Fruit fly (Drosophila melanogaster) whole organism, embryonic: ENCODE results near the gene CG43407.
A peak's percentile ranks its signal among the peaks of the same experiment; 100 is the strongest.

Source experiments
- Antp ChIP-seq: fragments of 200-800 bp; sonication (Bioruptor generic); optimal IDR thresholded peaks from 3 replicates; lab custom pipeline; 2016; ENCODE audit warnings: missing biosample characterization, missing genetic modification characterization
- Atf-2 ChIP-seq: fragments of 200-800 bp; sonication (Bioruptor generic); optimal IDR thresholded peaks from 2 replicates; lab custom pipeline; 2016; ENCODE audit warnings: missing biosample characterization, missing genetic modification characterization
- Awh ChIP-seq: fragments of 200-800 bp; sonication (Bioruptor generic); IDR thresholded peaks from 2 replicates; pipeline ENCODE4, ENCODE4 v1.3.6; 2022; ENCODE audit warnings: missing biosample characterization, missing genetic modification characterization
- BtbVII ChIP-seq: fragments of 200-800 bp; sonication (Bioruptor generic); optimal IDR thresholded peaks from 3 replicates; lab custom pipeline; 2017; ENCODE audit warnings: missing biosample characterization, mild to moderate bottlenecking, missing genetic modification characterization
- CG11696 ChIP-seq: fragments of 200-800 bp; sonication (Bioruptor generic); IDR thresholded peaks from 2 replicates; pipeline ENCODE4 v1.3.6; 2022; ENCODE audit warnings: missing biosample characterization, missing genetic modification characterization
- CG14014 ChIP-seq: fragments of 200-800 bp; sonication (Bioruptor generic); IDR thresholded peaks from 2 replicates; pipeline ENCODE4 v1.3.6; 2022; ENCODE audit warnings: missing biosample characterization, missing genetic modification characterization
- CG1602 ChIP-seq: fragments of 200-800 bp; sonication (Bioruptor generic); optimal IDR thresholded peaks from 3 replicates; lab custom pipeline; 2016; ENCODE audit warnings: missing biosample characterization, missing genetic modification characterization
- CG1647 ChIP-seq: fragments of 200-800 bp; sonication (Bioruptor generic); optimal IDR thresholded peaks from 3 replicates; lab custom pipeline; 2016; ENCODE audit warnings: missing biosample characterization, missing genetic modification characterization
- CG16815 ChIP-seq: fragments of 200-800 bp; sonication (Bioruptor generic); optimal IDR thresholded peaks from 3 replicates; lab custom pipeline; 2017; ENCODE audit warnings: missing biosample characterization, mild to moderate bottlenecking, missing genetic modification characterization
- CG18764 ChIP-seq: fragments of 200-800 bp; sonication (Bioruptor generic); optimal IDR thresholded peaks from 3 replicates; lab custom pipeline; 2016; ENCODE audit warnings: missing biosample characterization, missing genetic modification characterization
- CG32767 ChIP-seq: fragments of 200-800 bp; sonication (Bioruptor generic); IDR thresholded peaks from 2 replicates; pipeline ENCODE4 v1.3.6; 2022; ENCODE audit warnings: missing biosample characterization, missing genetic modification characterization
- CG4328 ChIP-seq: fragments of 200-800 bp; sonication (Bioruptor generic); optimal IDR thresholded peaks from 3 replicates; lab custom pipeline; 2017; ENCODE audit warnings: missing biosample characterization, missing genetic modification reagents, missing genetic modification characterization
- CG6689 ChIP-seq: fragments of 200-800 bp; sonication (Bioruptor generic); IDR thresholded peaks from 2 replicates; pipeline ENCODE4 v1.3.6; 2022; ENCODE audit warnings: missing biosample characterization, missing genetic modification characterization
- CG7372 ChIP-seq: fragments of 200-800 bp; sonication (Bioruptor generic); IDR thresholded peaks from 2 replicates; pipeline ENCODE4 v1.3.6; 2022; ENCODE audit warnings: missing biosample characterization, missing genetic modification characterization
- CG7556 ChIP-seq: fragments of 200-800 bp; sonication (Bioruptor generic); optimal IDR thresholded peaks from 2 replicates; lab custom pipeline; 2017; ENCODE audit warnings: missing biosample characterization, mild to moderate bottlenecking, missing genetic modification characterization
- CG9437 ChIP-seq: fragments of 200-800 bp; sonication (Bioruptor generic); optimal IDR thresholded peaks from 2 replicates; lab custom pipeline; 2018; ENCODE audit warnings: missing biosample characterization, mild to moderate bottlenecking, missing genetic modification characterization
- CG9817 ChIP-seq: fragments of 200-800 bp; sonication (Bioruptor generic); optimal IDR thresholded peaks from 2 replicates; lab custom pipeline; 2018; ENCODE audit warnings: missing biosample characterization, mild to moderate bottlenecking, missing genetic modification characterization, moderate library complexity
- D ChIP-seq, 2 experiments: fragments of 200-800 bp in 1 of 2; fragments of >200 bp in 1 of 2; sonication (Bioruptor generic) in 1 of 2; optimal IDR thresholded peaks; 2 replicates in 1 of 2; 3 replicates in 1 of 2; lab custom pipeline; 2017; ENCODE audit warnings: mild to moderate bottlenecking in 1 of 2, missing biosample characterization in 1 of 2, missing genetic modification characterization in 1 of 2, missing genetic modification reagents in 1 of 2
- Dad ChIP-seq: fragments of 200-800 bp; sonication (Bioruptor generic); optimal IDR thresholded peaks from 3 replicates; lab custom pipeline; 2016; ENCODE audit warnings: missing biosample characterization, missing genetic modification characterization
- Fer3 ChIP-seq: fragments of 200-800 bp; sonication (Bioruptor generic); optimal IDR thresholded peaks from 2 replicates; lab custom pipeline; 2018; ENCODE audit warnings: missing biosample characterization, mild to moderate bottlenecking, missing genetic modification characterization, moderate library complexity
- Gsc ChIP-seq: fragments of 200-800 bp; sonication (Bioruptor generic); IDR thresholded peaks from 2 replicates; pipeline ENCODE4 v1.3.6; 2022; ENCODE audit warnings: missing biosample characterization, missing genetic modification characterization
- Hr51 ChIP-seq, 2 experiments: fragments of 200-800 bp; sonication (Bioruptor generic); optimal IDR thresholded peaks; 2 replicates in 1 of 2; 3 replicates in 1 of 2; lab custom pipeline; 2016 to 2018; ENCODE audit warnings: missing biosample characterization in 2 of 2, missing genetic modification characterization in 2 of 2, mild to moderate bottlenecking in 1 of 2, moderate library complexity in 1 of 2
- Xbp1 ChIP-seq: fragments of 200-800 bp; sonication (Bioruptor generic); optimal IDR thresholded peaks from 3 replicates; lab custom pipeline; 2016; ENCODE audit warnings: missing biosample characterization, mild to moderate bottlenecking, missing genetic modification characterization
- YL-1 ChIP-seq: fragments of 200-800 bp; sonication (Bioruptor generic); optimal IDR thresholded peaks from 3 replicates; lab custom pipeline; 2017; ENCODE audit warnings: missing biosample characterization, mild to moderate bottlenecking, missing genetic modification characterization
- ab ChIP-seq: fragments of 200-800 bp; sonication (Bioruptor generic); optimal IDR thresholded peaks from 2 replicates; lab custom pipeline; 2016; ENCODE audit warnings: missing biosample characterization, missing genetic modification characterization
- aop ChIP-seq: fragments of 200-800 bp; sonication (Bioruptor generic); IDR thresholded peaks from 2 replicates; pipeline ENCODE4 v1.3.6; 2022; ENCODE audit warnings: missing biosample characterization, missing genetic modification characterization
- ase ChIP-seq: fragments of 200-800 bp; sonication (Bioruptor generic); IDR thresholded peaks from 3 replicates; pipeline ENCODE4 v1.3.6; 2022; ENCODE audit warnings: missing biosample characterization, missing genetic modification characterization
- chn ChIP-seq: fragments of 200-800 bp; sonication (Bioruptor generic); optimal IDR thresholded peaks from 2 replicates; lab custom pipeline; 2016; ENCODE audit warnings: missing biosample characterization, missing genetic modification characterization
- danr ChIP-seq: fragments of 200-800 bp; sonication (Bioruptor generic); IDR thresholded peaks from 2 replicates; pipeline ENCODE4 v1.3.6; 2022; ENCODE audit warnings: missing biosample characterization, missing genetic modification characterization
- eyg ChIP-seq: fragments of 200-800 bp; sonication (Bioruptor generic); optimal IDR thresholded peaks from 3 replicates; lab custom pipeline; 2016; ENCODE audit warnings: missing biosample characterization, missing genetic modification characterization
- gem ChIP-seq: fragments of 200-800 bp; sonication (Bioruptor generic); optimal IDR thresholded peaks from 2 replicates; lab custom pipeline; 2019; ENCODE audit warnings: missing biosample characterization, mild to moderate bottlenecking, missing genetic modification characterization, moderate library complexity
- grn ChIP-seq: fragments of 200-800 bp; sonication (Bioruptor generic); optimal IDR thresholded peaks from 3 replicates; lab custom pipeline; 2017; ENCODE audit warnings: missing biosample characterization, missing genetic modification characterization
- gsb-n ChIP-seq: fragments of 200-800 bp; sonication (Bioruptor generic); optimal IDR thresholded peaks from 3 replicates; lab custom pipeline; 2018; ENCODE audit warnings: missing biosample characterization, mild to moderate bottlenecking, missing genetic modification characterization
- ham ChIP-seq: fragments of 200-800 bp; sonication (Bioruptor generic); IDR thresholded peaks from 2 replicates; pipeline ENCODE4 v1.3.6; 2022; ENCODE audit warnings: missing biosample characterization, missing genetic modification characterization
- knrl ChIP-seq: fragments of 200-800 bp; sonication (Bioruptor generic); IDR thresholded peaks from 3 replicates; pipeline ENCODE4 v1.3.6; 2022; ENCODE audit warnings: missing biosample characterization, missing genetic modification characterization; ENCODE audit not compliant: partially characterized antibody
- lmd ChIP-seq: fragments of 200-800 bp; sonication (Bioruptor generic); IDR thresholded peaks from 2 replicates; pipeline ENCODE4 v1.3.6; 2022; ENCODE audit warnings: missing biosample characterization, missing genetic modification characterization
- otp ChIP-seq: fragments of 200-800 bp; sonication (Bioruptor generic); IDR thresholded peaks from 3 replicates; pipeline ENCODE4, ENCODE4 v1.3.6; 2022; ENCODE audit warnings: missing biosample characterization, missing genetic modification characterization
- pan ChIP-seq, 4 experiments: fragments of >200 bp in 3 of 4; fragments of 200-800 bp in 1 of 4; sonication (Bioruptor generic) in 1 of 4; optimal IDR thresholded peaks in 3 of 4; IDR thresholded peaks in 1 of 4; 2 replicates each; pipeline versions ENCODE4 v1.3.6 to Lab custom; 2017 to 2022; ENCODE audit warnings: missing biosample characterization in 2 of 4, missing genetic modification characterization in 2 of 4, mixed read lengths in 1 of 4
- pb ChIP-seq: fragments of 200-800 bp; sonication (Bioruptor generic); optimal IDR thresholded peaks from 3 replicates; lab custom pipeline; 2016; ENCODE audit warnings: missing biosample characterization, missing genetic modification characterization
- peb ChIP-seq: fragments of 200-800 bp; sonication (Bioruptor generic); IDR thresholded peaks from 2 replicates; pipeline ENCODE4 v1.3.6; 2022; ENCODE audit warnings: missing biosample characterization, missing genetic modification characterization
- pnt ChIP-seq: fragments of 200-800 bp; sonication (Bioruptor generic); optimal IDR thresholded peaks from 3 replicates; lab custom pipeline; 2016; ENCODE audit warnings: missing biosample characterization, missing genetic modification characterization
- scrt ChIP-seq: fragments of 200-800 bp; sonication (Bioruptor generic); optimal IDR thresholded peaks from 2 replicates; lab custom pipeline; 2018; ENCODE audit warnings: missing biosample characterization, mild to moderate bottlenecking, missing genetic modification characterization, moderate library complexity
- tap ChIP-seq: fragments of 200-800 bp; optimal IDR thresholded peaks from 3 replicates; lab custom pipeline; 2019; ENCODE audit warnings: missing biosample characterization, mild to moderate bottlenecking, missing genetic modification characterization, moderate library complexity
- tll ChIP-seq, 2 experiments: fragments of 200-800 bp in 1 of 2; fragments of >200 bp in 1 of 2; sonication (Bioruptor generic) in 1 of 2; optimal IDR thresholded peaks; 2 replicates each; lab custom pipeline; 2017 to 2019; ENCODE audit warnings: missing biosample characterization in 2 of 2, missing genetic modification characterization in 2 of 2, mild to moderate bottlenecking in 1 of 2, moderate library complexity in 1 of 2
- twi ChIP-seq: fragments of 200-800 bp; optimal IDR thresholded peaks from 2 replicates; lab custom pipeline; 2019; ENCODE audit warnings: missing biosample characterization, mild to moderate bottlenecking, missing genetic modification characterization, moderate library complexity

The CG43407 gene

DNA sequence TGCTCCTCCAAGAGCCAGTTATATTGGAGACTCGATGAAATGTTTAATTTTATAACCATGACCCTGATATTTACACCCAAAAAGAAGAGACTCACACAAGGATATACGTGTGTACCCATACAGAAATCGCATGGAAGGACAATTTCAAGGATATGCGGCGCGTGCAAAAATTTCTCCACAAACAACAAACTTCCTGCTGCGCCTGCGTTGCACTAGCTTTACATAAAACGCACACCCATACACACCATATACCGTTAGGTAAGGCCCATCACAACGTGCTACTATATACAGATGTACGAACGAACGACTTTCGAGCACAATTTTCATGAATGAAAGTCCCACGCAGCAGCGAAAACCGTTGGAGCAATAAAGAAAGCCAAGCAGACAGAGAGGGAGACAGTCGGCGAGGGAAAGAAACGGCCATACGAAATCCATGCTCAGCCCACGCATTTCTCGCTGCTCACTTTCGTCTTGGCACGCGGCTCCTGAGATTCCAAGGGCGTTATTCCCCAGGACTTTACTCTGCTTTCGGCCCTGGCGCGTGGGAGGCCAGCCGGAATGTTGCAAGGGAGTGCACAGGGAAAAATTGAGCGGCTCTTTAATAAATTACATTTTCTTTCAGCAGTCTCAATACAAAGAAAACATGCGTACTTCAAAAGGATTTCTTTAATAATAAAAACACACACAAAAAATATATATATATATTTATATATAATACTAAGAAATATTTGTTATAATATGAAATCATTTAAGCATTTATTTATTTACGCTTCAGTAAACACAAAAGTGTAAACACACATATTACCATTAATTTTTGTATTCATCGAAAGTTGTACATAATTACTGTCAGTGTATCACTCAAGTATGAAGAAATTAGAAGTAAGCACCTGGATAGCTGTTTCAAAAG, 34.4 kb upstream of the CG43407 start (continued):
- TF ChIP-seq CG1602 (no peak), Fer3 (tag; lab: Kevin White, UChicago) (peak; percentile 37), aop (GFP tag; lab: Robert Waterston, UW) (no peak), tll (GFP tag; optimal IDR thresholded peaks at IDR 0.05; lab: Kevin White, UChicago) (no peak), CG14014 (GFP tag; lab: Robert Waterston, UW) (peak; percentile 29; the same call in 1 of the 2 replicates), CG1647 (GFP tag; lab: Kevin White, UChicago) (no peak), pb (GFP tag; lab: Kevin White, UChicago) (no peak), CG6689 (GFP tag; lab: Robert Waterston, UW) (peak; percentile 25; the same call in 1 of the 2 replicates), D (optimal IDR thresholded peaks at IDR 0.05; lab: Kevin White, UChicago) (no peak), D (GFP tag; optimal IDR thresholded peaks at IDR 0.05; lab: Kevin White, UChicago) (peak; percentile 20), YL-1 (no peak), pnt (no peak), Antp (GFP tag; lab: Kevin White, UChicago) (no peak), otp (GFP tag; lab: Robert Waterston, UW) (no peak), Dad (GFP tag; lab: Kevin White, UChicago) (no peak), gem (tag; lab: Kevin White, UChicago) (peak; percentile 77), pan (optimal IDR thresholded peaks at IDR 0.05; lab: Kevin White, UChicago) (no peak), pan (GFP tag; optimal IDR thresholded peaks at IDR 0.05 in 1 of 2, IDR thresholded peaks at IDR 0.05 in 1 of 2) (peak in 1 of 2 experiments; percentile 44), CG9437 (GFP tag; lab: Kevin White, UChicago) (peak; percentile 47), Atf-2 (GFP tag; lab: Kevin White, UChicago) (no peak), CG7556 (GFP tag; lab: Kevin White, UChicago) (peak; percentile 75), chn (GFP tag; lab: Kevin White, UChicago) (no peak), ase (GFP tag; lab: Robert Waterston, UW) (0 out of 3 replicates have a peak, but pooled peaks have one; percentile 18), knrl (GFP tag; lab: Robert Waterston, UW) (no peak), CG32767 (GFP tag; lab: Robert Waterston, UW) (no peak), CG11696 (GFP tag; lab: Robert Waterston, UW) (no peak), CG18764 (GFP tag; lab: Kevin White, UChicago) (no peak), danr (GFP tag; lab: Robert Waterston, UW) (no peak), eyg (GFP tag; lab: Kevin White, UChicago) (no peak), twi (tag; lab: Kevin White, UChicago) (no peak)

DNA sequence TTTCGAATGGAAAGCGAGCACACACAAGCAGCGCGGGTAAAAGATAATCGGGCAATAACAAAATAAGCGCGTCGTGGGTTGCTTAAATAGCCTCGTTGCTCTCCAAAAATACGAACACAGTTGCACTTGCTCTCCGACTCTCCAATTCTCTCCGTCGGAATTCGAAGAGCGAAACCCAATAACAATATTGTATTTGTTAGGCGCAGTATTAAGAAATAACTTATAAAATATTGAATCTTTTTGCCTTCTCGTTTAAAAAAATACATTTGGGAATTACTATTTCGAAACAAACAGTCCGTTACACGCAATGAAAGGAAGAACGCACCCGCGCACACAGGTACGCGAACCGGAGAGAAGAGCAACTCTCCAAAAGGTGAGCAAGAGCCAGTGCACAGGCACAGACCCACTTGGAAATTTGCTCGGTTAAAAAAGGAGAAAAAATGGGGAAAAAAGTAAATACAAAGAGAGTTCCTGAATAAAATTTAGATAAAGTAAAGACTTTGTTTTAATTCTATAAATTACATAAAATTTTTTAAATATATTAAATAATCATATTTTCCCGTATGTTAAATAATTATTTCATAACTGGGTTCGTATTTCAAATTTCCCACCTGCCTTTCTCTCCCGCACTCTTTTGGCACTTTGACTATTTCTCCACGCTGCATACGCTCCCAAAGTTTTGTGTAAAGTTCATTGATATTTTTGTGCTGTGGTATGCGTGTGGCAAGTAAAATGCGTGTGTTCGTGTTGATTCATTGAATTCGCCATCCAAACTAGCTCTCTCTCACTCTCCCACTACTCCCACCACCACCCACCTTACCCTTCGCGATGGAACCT, 33.4 kb upstream of the CG43407 start, which contains the start of gene Mkp3:
Gene Mkp3, minus strand, starts transcription at position 63 of the 837 bp plus-strand sequence.
- peak; percentile 87 for TF ChIP-seq tap (tag; lab: Kevin White, UChicago)
- TF ChIP-seq grn (GFP tag; lab: Kevin White, UChicago): no peak
- peak; percentile 86 for TF ChIP-seq CG4328 (GFP tag; lab: Kevin White, UChicago)
- peak; percentile 93 for TF ChIP-seq BtbVII (GFP tag; lab: Kevin White, UChicago)
- TF ChIP-seq Awh: peak; percentile 55
- no peak for TF ChIP-seq Gsc (GFP tag; lab: Robert Waterston, UW)
- TF ChIP-seq pan (optimal IDR thresholded peaks at IDR 0.05; lab: Kevin White, UChicago): no peak
- TF ChIP-seq pan (GFP tag; optimal IDR thresholded peaks at IDR 0.05 in 1 of 2, IDR thresholded peaks at IDR 0.05 in 1 of 2): peak in 1 of 2 experiments; percentile 93
- peak; percentile 70 for TF ChIP-seq CG16815 (GFP tag; lab: Kevin White, UChicago)
- TF ChIP-seq peb: peak; percentile 77; the same call in 1 of the 2 replicates
- peak; percentile 89 for TF ChIP-seq lmd (GFP tag; lab: Robert Waterston, UW)
- TF ChIP-seq Hr51 (GFP tag; optimal IDR thresholded peaks at IDR 0.05; lab: Kevin White, UChicago): peak; percentile 35 to 95
- no peak for TF ChIP-seq ab (GFP tag; lab: Kevin White, UChicago)
- peak; percentile 87 for TF ChIP-seq gsb-n (tag; lab: Kevin White, UChicago)
- TF ChIP-seq ham (GFP tag; lab: Robert Waterston, UW): peak; percentile 41
- TF ChIP-seq scrt: peak; percentile 89
- TF ChIP-seq CG7372 (GFP tag; lab: Robert Waterston, UW): peak; percentile 90
- TF ChIP-seq CG9817 (tag; lab: Kevin White, UChicago): peak; percentile 77
- TF ChIP-seq Xbp1 (GFP tag; lab: Kevin White, UChicago): peak; percentile 71
